Worm (Caenorhabditis elegans) whole organism, mixed stage, embryonic: ENCODE data around the gene Y69E1A.3.

Source experiments
- bed-3 ChIP-seq: fragments of 200-800 bp; sonication (Bioruptor generic); optimal IDR thresholded peaks from 3 replicates; lab custom pipeline; 2018; ENCODE audit warnings: mild to moderate bottlenecking, missing genetic modification characterization, moderate library complexity, missing compliant biosample characterization
- blmp-1 ChIP-seq: fragments of 150-350 bp; optimal IDR thresholded peaks from 2 replicates; lab custom pipeline; 2014; ENCODE audit warnings: missing biosample characterization, missing genetic modification characterization
- elt-1 ChIP-seq: sonication (generic microtip); optimal IDR thresholded peaks from 2 replicates; lab custom pipeline; 2017; ENCODE audit warnings: missing genetic modification characterization, mild to moderate bottlenecking, missing compliant biosample characterization, antibody characterized with exemption, moderate library complexity, borderline replicate concordance; ENCODE audit not compliant: insufficient read depth
- elt-3 ChIP-seq: fragments of 150-350 bp; optimal IDR thresholded peaks from 2 replicates; lab custom pipeline; 2014; ENCODE audit warnings: missing biosample characterization, missing genetic modification characterization
- lin-13 ChIP-seq: fragments of 150-350 bp; optimal IDR thresholded peaks from 2 replicates; lab custom pipeline; 2014; ENCODE audit warnings: missing biosample characterization, missing genetic modification characterization
- nhr-12 ChIP-seq: fragments of 150-350 bp; optimal IDR thresholded peaks from 2 replicates; lab custom pipeline; 2014; ENCODE audit warnings: missing biosample characterization, missing genetic modification characterization
- nhr-237 ChIP-seq: fragments of 150-350 bp; optimal IDR thresholded peaks from 2 replicates; lab custom pipeline; 2014; ENCODE audit warnings: missing biosample characterization, missing genetic modification characterization
- nhr-28 ChIP-seq: fragments of 150-350 bp; optimal IDR thresholded peaks from 2 replicates; lab custom pipeline; 2014; ENCODE audit warnings: missing biosample characterization, missing genetic modification characterization
- nhr-76 ChIP-seq: sonication (generic microtip); optimal IDR thresholded peaks from 2 replicates; lab custom pipeline; 2017; ENCODE audit warnings: missing biosample characterization, missing genetic modification characterization
- pha-4 ChIP-seq: fragments of 150-350 bp; optimal IDR thresholded peaks from 2 replicates; lab custom pipeline; 2018; ENCODE audit warnings: missing biosample characterization, missing genetic modification reagents, missing genetic modification characterization
- sptf-1 ChIP-seq: sonication (generic microtip); optimal IDR thresholded peaks from 2 replicates; lab custom pipeline; 2017; ENCODE audit warnings: mild to moderate bottlenecking, missing genetic modification characterization, moderate library complexity, missing compliant biosample characterization
- unc-39 ChIP-seq: fragments of 150-350 bp; optimal IDR thresholded peaks from 2 replicates; lab custom pipeline; 2014; ENCODE audit warnings: missing biosample characterization, missing genetic modification characterization
- zip-8 ChIP-seq: fragments of 150-350 bp; optimal IDR thresholded peaks from 2 replicates; lab custom pipeline; 2014; ENCODE audit warnings: missing biosample characterization, missing genetic modification characterization
- ztf-11 ChIP-seq: fragments of 150-350 bp; optimal IDR thresholded peaks from 2 replicates; lab custom pipeline; 2014; ENCODE audit warnings: missing biosample characterization, missing genetic modification characterization

ce11 chrIV:10970767-10971166 lies 18.7 kb downstream of the Y69E1A.3 start:
- TF ChIP-seq nhr-237 (tag; lab: Kevin White, UChicago) (no peak), nhr-28 (tag; lab: Kevin White, UChicago) (no peak), sptf-1 (tag; lab: Kevin White, UChicago) (no peak), lin-13 (tag; lab: Kevin White, UChicago) (no peak), elt-1 (tag; lab: Kevin White, UChicago) (no peak), ztf-11 (tag; lab: Kevin White, UChicago) (no peak), elt-3 (no peak), zip-8 (tag; lab: Kevin White, UChicago) (no peak), pha-4 (tag; lab: Kevin White, UChicago) (no peak), blmp-1 (tag; lab: Kevin White, UChicago) (no peak), nhr-12 (no peak), bed-3 (GFP tag; lab: Kevin White, UChicago) (no peak), unc-39 (tag; lab: Kevin White, UChicago) (no peak), nhr-76 (tag; lab: Kevin White, UChicago) (no peak)
